Worm (Caenorhabditis elegans) whole organism, mixed stage, embryonic: ENCODE results near the gene gakh-1.

ENCODE experiments used
- M03D4.4 ChIP-seq: sonication (generic microtip); optimal IDR thresholded peaks from 2 replicates; lab custom pipeline; 2017; ENCODE audit warnings: mild to moderate bottlenecking, missing genetic modification characterization, missing compliant biosample characterization
- bed-3 ChIP-seq: fragments of 200-800 bp; sonication (Bioruptor generic); optimal IDR thresholded peaks from 3 replicates; lab custom pipeline; 2018; ENCODE audit warnings: mild to moderate bottlenecking, missing genetic modification characterization, moderate library complexity, missing compliant biosample characterization
- blmp-1 ChIP-seq: fragments of 150-350 bp; optimal IDR thresholded peaks from 2 replicates; lab custom pipeline; 2014; ENCODE audit warnings: missing biosample characterization, missing genetic modification characterization
- ceh-39 ChIP-seq: fragments of 150-350 bp; optimal IDR thresholded peaks from 2 replicates; lab custom pipeline; 2014; ENCODE audit warnings: missing biosample characterization, missing genetic modification characterization
- ceh-83 ChIP-seq: fragments of 200-800 bp; sonication (Bioruptor generic); optimal IDR thresholded peaks from 2 replicates; lab custom pipeline; 2018; ENCODE audit warnings: mild to moderate bottlenecking, missing genetic modification characterization, missing compliant biosample characterization
- ces-1 ChIP-seq: fragments of 150-350 bp; optimal IDR thresholded peaks from 2 replicates; lab custom pipeline; 2014; ENCODE audit warnings: missing biosample characterization, missing genetic modification reagents, missing genetic modification characterization
- cnd-1 ChIP-seq: fragments of 200-800 bp; sonication (Bioruptor generic); optimal IDR thresholded peaks from 2 replicates; lab custom pipeline; 2018; ENCODE audit warnings: mild to moderate bottlenecking, missing genetic modification characterization, missing compliant biosample characterization
- drap-1 ChIP-seq: fragments of 200-800 bp; sonication (Bioruptor generic); optimal IDR thresholded peaks from 3 replicates; lab custom pipeline; 2018; ENCODE audit warnings: mild to moderate bottlenecking, missing genetic modification characterization, missing compliant biosample characterization
- elt-3 ChIP-seq: fragments of 150-350 bp; optimal IDR thresholded peaks from 2 replicates; lab custom pipeline; 2014; ENCODE audit warnings: missing biosample characterization, missing genetic modification characterization
- flh-1 ChIP-seq: fragments of 200-800 bp; sonication (Bioruptor generic); optimal IDR thresholded peaks from 2 replicates; lab custom pipeline; 2018; ENCODE audit warnings: mild to moderate bottlenecking, missing genetic modification characterization, moderate library complexity, missing compliant biosample characterization
- ham-2 ChIP-seq: fragments of 200-800 bp; sonication (Bioruptor generic); optimal IDR thresholded peaks from 2 replicates; lab custom pipeline; 2018; ENCODE audit warnings: mild to moderate bottlenecking, missing genetic modification characterization, missing compliant biosample characterization
- hlh-1 ChIP-seq: fragments of 150-350 bp; optimal IDR thresholded peaks from 2 replicates; lab custom pipeline; 2014; ENCODE audit warnings: missing biosample characterization, missing genetic modification reagents, missing genetic modification characterization
- lin-13 ChIP-seq: fragments of 150-350 bp; optimal IDR thresholded peaks from 2 replicates; lab custom pipeline; 2014; ENCODE audit warnings: missing biosample characterization, missing genetic modification characterization
- lsy-2 ChIP-seq: fragments of 150-350 bp; optimal IDR thresholded peaks from 2 replicates; lab custom pipeline; 2014; ENCODE audit warnings: missing biosample characterization, missing genetic modification characterization
- mep-1 ChIP-seq: fragments of 150-350 bp; optimal IDR thresholded peaks from 2 replicates; lab custom pipeline; 2017; ENCODE audit warnings: missing biosample characterization, missing genetic modification reagents, missing genetic modification characterization, inconsistent platforms
- mls-2 ChIP-seq: sonication (generic microtip); optimal IDR thresholded peaks from 2 replicates; lab custom pipeline; 2016; ENCODE audit warnings: mild to moderate bottlenecking, missing genetic modification characterization, moderate library complexity, missing compliant biosample characterization
- nhr-2 ChIP-seq: fragments of 150-350 bp; optimal IDR thresholded peaks from 2 replicates; lab custom pipeline; 2014; ENCODE audit warnings: missing biosample characterization, missing genetic modification characterization
- nhr-28 ChIP-seq: fragments of 150-350 bp; optimal IDR thresholded peaks from 2 replicates; lab custom pipeline; 2014; ENCODE audit warnings: missing biosample characterization, missing genetic modification characterization
- nhr-76 ChIP-seq: sonication (generic microtip); optimal IDR thresholded peaks from 2 replicates; lab custom pipeline; 2017; ENCODE audit warnings: missing biosample characterization, missing genetic modification characterization
- pha-4 ChIP-seq: fragments of 150-350 bp; optimal IDR thresholded peaks from 2 replicates; lab custom pipeline; 2018; ENCODE audit warnings: missing biosample characterization, missing genetic modification reagents, missing genetic modification characterization
- sem-2 ChIP-seq: fragments of 200-800 bp; sonication (Bioruptor generic); optimal IDR thresholded peaks from 2 replicates; lab custom pipeline; 2018; ENCODE audit warnings: mild to moderate bottlenecking, missing genetic modification characterization, missing compliant biosample characterization
- snpc-4 ChIP-seq: fragments of 150-350 bp; optimal IDR thresholded peaks from 2 replicates; lab custom pipeline; 2014; ENCODE audit warnings: missing biosample characterization, missing genetic modification characterization
- sptf-1 ChIP-seq: sonication (generic microtip); optimal IDR thresholded peaks from 2 replicates; lab custom pipeline; 2017; ENCODE audit warnings: mild to moderate bottlenecking, missing genetic modification characterization, moderate library complexity, missing compliant biosample characterization
- tbx-8 ChIP-seq: fragments of 200-800 bp; sonication (Bioruptor generic); optimal IDR thresholded peaks from 2 replicates; lab custom pipeline; 2018; ENCODE audit warnings: mild to moderate bottlenecking, missing genetic modification characterization, moderate library complexity, missing compliant biosample characterization
- unc-120 ChIP-seq: sonication (generic microtip); optimal IDR thresholded peaks from 2 replicates; lab custom pipeline; 2017; ENCODE audit warnings: missing genetic modification characterization, missing compliant biosample characterization; ENCODE audit not compliant: poor library complexity, severe bottlenecking
- unc-62 ChIP-seq: fragments of 150-350 bp; optimal IDR thresholded peaks from 2 replicates; lab custom pipeline; 2014; ENCODE audit warnings: missing biosample characterization, missing genetic modification reagents, missing genetic modification characterization
- zip-8 ChIP-seq: fragments of 150-350 bp; optimal IDR thresholded peaks from 2 replicates; lab custom pipeline; 2014; ENCODE audit warnings: missing biosample characterization, missing genetic modification characterization

Gene gakh-1

DNA sequence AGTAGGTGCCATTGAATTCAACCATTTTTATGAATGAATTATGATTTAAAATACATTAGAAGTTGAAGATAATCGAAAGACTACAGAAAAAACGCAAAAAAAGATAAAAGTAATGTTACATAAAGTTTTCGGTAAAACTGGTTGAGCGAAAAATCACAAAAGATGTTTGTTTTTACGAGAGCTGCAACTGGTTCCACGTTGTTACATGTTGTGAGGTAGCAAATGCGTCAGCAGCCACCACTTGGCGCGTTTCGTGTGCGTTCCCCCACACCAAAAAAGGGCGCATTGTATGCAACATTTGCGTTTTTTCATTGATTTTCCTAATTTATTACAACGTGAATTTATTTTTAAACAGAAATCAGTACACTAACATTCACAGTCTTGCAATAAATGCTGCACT is at the start of gene gakh-1:
TSS of gene gakh-1 (plus strand) at position 347 of the 400 bp plus-strand sequence.
- TF ChIP-seq unc-120 (tag; lab: Kevin White, UChicago) (peak; percentile 44), ceh-39 (tag; lab: Kevin White, UChicago) (no peak), pha-4 (tag; lab: Kevin White, UChicago) (peak; percentile 66), flh-1 (no peak), sptf-1 (peak; percentile 39), hlh-1 (tag; lab: Kevin White, UChicago) (peak; percentile 17), lin-13 (tag; lab: Kevin White, UChicago) (peak; percentile 54)

DNA sequence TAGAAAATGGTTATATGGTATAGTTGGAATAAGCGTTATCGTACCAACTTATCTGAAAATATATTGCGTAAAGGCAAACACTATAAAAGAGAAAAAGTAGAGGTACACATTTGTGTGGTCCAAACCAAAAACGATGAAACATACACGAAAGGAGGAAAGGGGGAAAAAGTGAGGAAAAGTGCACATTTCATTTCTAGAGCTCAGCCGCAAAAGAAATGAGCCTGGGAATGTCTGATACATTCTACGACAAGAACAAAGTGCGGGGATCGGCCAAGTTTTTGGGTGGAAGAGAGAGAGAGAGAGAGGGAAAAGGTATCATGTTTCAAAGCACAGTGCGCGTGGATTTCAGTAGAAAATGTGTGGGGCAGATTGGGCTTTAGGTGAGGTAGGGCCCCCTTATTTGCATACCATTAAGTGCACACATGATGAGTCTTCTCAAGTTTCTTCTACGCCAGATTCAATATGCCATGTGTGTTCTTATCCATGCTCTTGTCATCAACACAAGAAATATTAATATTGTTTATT is 48.5 kb upstream of the gakh-1 start, which contains the start of gene rgs-6:
TSS of gene rgs-6 (minus strand) at position 51 of the 525 bp plus-strand sequence.
- no peak for TF ChIP-seq tbx-8
- TF ChIP-seq blmp-1 (tag; lab: Kevin White, UChicago): no peak
- no peak for TF ChIP-seq ham-2 (GFP tag; lab: Kevin White, UChicago)
- no peak for TF ChIP-seq lsy-2
- TF ChIP-seq elt-3: no peak
- TF ChIP-seq pha-4 (tag; lab: Kevin White, UChicago): no peak
- no peak for TF ChIP-seq sptf-1

DNA sequence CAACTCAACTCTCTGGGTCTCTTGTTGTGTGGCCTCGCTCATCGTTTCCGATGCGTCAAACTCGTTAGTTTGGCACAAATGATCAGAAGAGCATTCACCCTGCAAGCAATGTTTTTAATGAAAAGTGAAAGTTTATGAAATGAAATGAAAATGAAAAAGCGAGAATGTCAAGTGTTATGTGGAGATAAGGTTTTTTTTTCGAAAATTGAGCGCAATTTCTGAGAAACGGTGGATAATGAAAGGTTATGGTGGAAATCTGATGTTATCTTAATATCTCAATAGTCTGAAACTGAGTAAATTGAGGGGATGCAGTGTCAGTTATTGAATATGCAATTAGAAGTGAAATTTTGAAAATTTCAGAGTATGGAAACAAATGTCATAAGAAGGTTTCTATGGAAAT is 39.1 kb upstream of the gakh-1 start, which contains the start of gene gnrr-4:
TSS of gene gnrr-4 (minus strand) at position 101 of the 400 bp plus-strand sequence.
- TF ChIP-seq ceh-83 (GFP tag; lab: Kevin White, UChicago): no peak

DNA sequence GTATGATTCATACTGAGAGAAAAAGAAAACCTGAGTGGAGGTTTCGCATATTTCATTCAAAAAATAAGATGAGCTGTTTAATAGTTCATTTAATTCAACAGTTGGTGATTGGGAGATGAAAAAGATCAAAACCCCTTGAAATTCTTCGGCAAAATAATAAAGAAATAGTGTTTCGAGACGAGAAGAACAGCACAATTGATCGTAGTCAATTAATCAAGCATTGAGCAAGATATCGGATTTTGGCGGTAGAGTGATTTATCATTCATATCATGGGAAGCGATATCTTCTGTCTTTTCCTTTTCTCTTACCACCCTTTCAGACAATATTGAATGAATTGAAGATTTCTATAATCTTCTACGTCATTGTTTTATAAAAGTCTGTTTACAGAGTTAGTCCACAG is 35.6 kb upstream of the gakh-1 start:
- TF ChIP-seq unc-62 (GFP tag; lab: Kevin White, UChicago) (peak; percentile 26), snpc-4 (tag; lab: Kevin White, UChicago) (no peak)

DNA sequence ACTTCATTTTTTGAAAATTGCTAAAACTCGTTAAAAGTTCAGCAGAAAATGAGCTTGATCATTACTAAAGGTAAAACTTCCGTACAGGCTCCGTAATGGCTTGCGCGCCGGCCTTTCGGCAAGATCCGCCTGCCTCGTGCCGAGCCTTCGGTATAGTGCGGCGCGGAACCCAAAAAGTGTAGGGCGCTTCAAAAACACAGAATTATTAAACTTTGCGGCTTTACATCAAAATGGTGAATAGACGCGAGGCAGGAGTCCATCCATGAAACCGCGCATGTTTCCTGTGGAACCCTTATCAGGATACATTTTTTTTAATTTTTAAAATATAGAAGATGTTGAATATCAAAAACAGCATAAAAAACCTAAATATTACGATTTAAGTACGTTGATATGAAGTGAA is 29.2 kb upstream of the gakh-1 start:
- TF ChIP-seq pha-4 (tag; lab: Kevin White, UChicago) (no peak), bed-3 (GFP tag; lab: Kevin White, UChicago) (no peak), ceh-39 (tag; lab: Kevin White, UChicago) (no peak), ham-2 (GFP tag; lab: Kevin White, UChicago) (no peak), hlh-1 (tag; lab: Kevin White, UChicago) (no peak), unc-62 (GFP tag; lab: Kevin White, UChicago) (no peak), sem-2 (GFP tag; lab: Kevin White, UChicago) (no peak), mep-1 (tag; lab: Kevin White, UChicago) (no peak), blmp-1 (tag; lab: Kevin White, UChicago) (no peak), nhr-76 (tag; lab: Kevin White, UChicago) (no peak), lsy-2 (no peak), ces-1 (GFP tag; lab: Kevin White, UChicago) (no peak), flh-1 (no peak), nhr-28 (tag; lab: Kevin White, UChicago) (no peak)

DNA sequence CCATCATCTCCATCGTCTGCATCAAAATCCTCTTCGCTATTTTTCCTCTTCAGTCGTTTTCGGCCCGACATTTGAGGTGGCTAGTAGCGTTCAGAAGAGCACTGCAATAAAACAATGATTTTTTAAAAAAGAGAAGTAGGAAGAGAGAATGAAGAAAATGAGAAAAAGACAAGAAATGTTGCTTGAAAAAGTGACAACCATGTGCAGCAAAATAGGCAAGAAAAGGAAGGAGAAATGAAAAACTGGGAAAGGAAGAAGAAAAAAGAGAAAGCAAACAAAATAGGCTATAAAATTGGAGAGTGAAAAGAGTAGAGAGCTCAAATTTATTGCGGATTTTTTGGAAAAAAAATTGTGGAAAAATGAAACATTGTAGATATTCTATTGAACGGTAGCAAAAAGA is 19.0 kb upstream of the gakh-1 start, which contains the start of gene tag-294:
TSS of gene tag-294 (minus strand) at position 101 of the 400 bp plus-strand sequence.
- peak; percentile 21 for TF ChIP-seq ces-1 (GFP tag; lab: Kevin White, UChicago)
- TF ChIP-seq ham-2 (GFP tag; lab: Kevin White, UChicago): no peak

DNA sequence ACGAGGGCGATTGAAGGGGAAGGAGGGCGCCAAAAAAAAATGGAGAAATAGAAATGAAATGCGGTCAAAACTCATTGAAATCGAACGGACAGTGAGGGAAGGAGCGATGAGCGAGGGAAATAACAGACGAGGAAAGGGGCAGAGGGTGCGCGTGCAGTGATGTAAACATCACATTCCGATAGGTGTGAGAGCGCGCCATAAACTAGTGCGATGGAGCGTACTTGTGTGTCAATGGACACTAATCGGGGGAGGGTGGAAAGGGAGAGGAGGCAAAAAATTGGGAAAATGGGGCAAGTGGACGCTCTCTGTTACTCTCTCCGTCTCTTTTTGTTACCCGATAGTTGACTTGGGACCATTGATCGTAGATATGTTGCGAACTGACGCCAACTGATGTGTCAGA is 18.4 kb upstream of the gakh-1 start:
- TF ChIP-seq mep-1 (tag; lab: Kevin White, UChicago) (peak; percentile 18), zip-8 (tag; lab: Kevin White, UChicago) (no peak), nhr-2 (no peak), bed-3 (GFP tag; lab: Kevin White, UChicago) (no peak), hlh-1 (tag; lab: Kevin White, UChicago) (peak; percentile 74), unc-120 (tag; lab: Kevin White, UChicago) (peak; percentile 44), lin-13 (tag; lab: Kevin White, UChicago) (peak; percentile 69), tbx-8 (no peak), mls-2 (tag; lab: Kevin White, UChicago) (peak; percentile 37), cnd-1 (tag; lab: Kevin White, UChicago) (peak; percentile 33), M03D4.4 (tag; lab: Kevin White, UChicago) (peak; percentile 13), unc-62 (GFP tag; lab: Kevin White, UChicago) (peak; percentile 51), drap-1 (peak; percentile 62), sptf-1 (peak; percentile 61), pha-4 (tag; lab: Kevin White, UChicago) (peak; percentile 97)
